Worm (Caenorhabditis elegans) whole organism, early embryonic: ENCODE results near the gene acl-2.

Source experiments
- B0310.2 ChIP-seq: sonication (generic microtip); optimal IDR thresholded peaks from 2 replicates; lab custom pipeline; 2016; ENCODE audit warnings: mild to moderate bottlenecking, missing genetic modification characterization, missing compliant biosample characterization
- F13C5.2 ChIP-seq: sonication (generic microtip); optimal IDR thresholded peaks from 2 replicates; lab custom pipeline; 2017; ENCODE audit warnings: mild to moderate bottlenecking, missing genetic modification characterization, inconsistent platforms, missing compliant biosample characterization
- aly-1 ChIP-seq: sonication (generic microtip); optimal IDR thresholded peaks from 2 replicates; lab custom pipeline; 2016; ENCODE audit warnings: missing genetic modification characterization, missing compliant biosample characterization
- ama-1 ChIP-seq: fragments of 150-350 bp; optimal IDR thresholded peaks from 2 replicates; lab custom pipeline; 2014
- ceh-13 ChIP-seq: fragments of 200-800 bp; sonication (Bioruptor generic); optimal IDR thresholded peaks from 2 replicates; lab custom pipeline; 2018; ENCODE audit warnings: mild to moderate bottlenecking, missing genetic modification characterization, missing compliant biosample characterization
- ceh-36 ChIP-seq: sonication (generic microtip); optimal IDR thresholded peaks from 2 replicates; lab custom pipeline; 2016; ENCODE audit warnings: missing genetic modification characterization, inconsistent platforms, missing compliant biosample characterization
- hmbx-1 ChIP-seq: sonication (generic microtip); optimal IDR thresholded peaks from 2 replicates; lab custom pipeline; 2016; ENCODE audit warnings: mild to moderate bottlenecking, missing genetic modification characterization, missing compliant biosample characterization
- pes-1 ChIP-seq: fragments of 200-800 bp; sonication (Bioruptor generic); IDR thresholded peaks from 2 replicates; pipeline ENCODE4 v1.3.6; 2022; ENCODE audit warnings: missing genetic modification reagents, missing genetic modification characterization, missing compliant biosample characterization
- tra-4 ChIP-seq: sonication (generic microtip); optimal IDR thresholded peaks from 2 replicates; lab custom pipeline; 2017; ENCODE audit warnings: missing genetic modification characterization, missing compliant biosample characterization

ce11 chrV:10046503-10046902, 15.6 kb upstream of the acl-2 start:
- no peak for TF ChIP-seq aly-1 (tag; lab: Kevin White, UChicago)
- TF ChIP-seq F13C5.2: no peak
- TF ChIP-seq hmbx-1 (tag; lab: Kevin White, UChicago): no peak
- TF ChIP-seq ama-1 (lab: Kevin White, UChicago): no peak
- TF ChIP-seq ceh-13: no peak
- TF ChIP-seq tra-4 (tag; lab: Kevin White, UChicago): no peak
- TF ChIP-seq pes-1 (GFP tag; lab: Robert Waterston, UW): no peak
- no peak for TF ChIP-seq B0310.2 (tag; lab: Kevin White, UChicago)
- TF ChIP-seq ceh-36 (tag; lab: Kevin White, UChicago): no peak
